Fruit fly (Drosophila melanogaster) whole organism, wandering third instar larva: ENCODE results near the gene CG31600.

Experiments
- Abd-B ChIP-seq: fragments of >200 bp; optimal IDR thresholded peaks from 2 replicates; lab custom pipeline; 2017; ENCODE audit warnings: missing biosample characterization, missing genetic modification characterization
- CG32264 ChIP-seq: fragments of 200-800 bp; sonication (Bioruptor generic); optimal IDR thresholded peaks from 2 replicates; lab custom pipeline; 2016; ENCODE audit warnings: missing biosample characterization, missing genetic modification characterization
- CG9705 ChIP-seq: fragments of 200-800 bp; sonication (Bioruptor generic); optimal IDR thresholded peaks from 2 replicates; lab custom pipeline; 2018; ENCODE audit warnings: missing biosample characterization, mild to moderate bottlenecking, missing genetic modification characterization
- CrebA ChIP-seq: fragments of 200-800 bp; sonication (Bioruptor generic); optimal IDR thresholded peaks from 2 replicates; lab custom pipeline; 2016; ENCODE audit warnings: missing biosample characterization, mild to moderate bottlenecking, missing genetic modification characterization, borderline replicate concordance
- Dfd ChIP-seq: fragments of >200 bp; optimal IDR thresholded peaks from 2 replicates; lab custom pipeline; 2017; ENCODE audit warnings: missing biosample characterization, missing genetic modification characterization
- Dif ChIP-seq: fragments of 200-275, 200-300 bp; sonication (Bioruptor generic); optimal IDR thresholded peaks from 2 replicates; lab custom pipeline; 2018; ENCODE audit warnings: missing biosample characterization, missing genetic modification characterization; ENCODE audit not compliant: partially characterized antibody
- HLH106 ChIP-seq: fragments of 200-800 bp; optimal IDR thresholded peaks from 3 replicates; lab custom pipeline; 2019; ENCODE audit warnings: missing biosample characterization, mild to moderate bottlenecking, missing genetic modification characterization, moderate library complexity
- Hr78 ChIP-seq: fragments of >200 bp; optimal IDR thresholded peaks from 2 replicates; lab custom pipeline; 2017; ENCODE audit warnings: missing biosample characterization, missing genetic modification characterization
- Hr83 ChIP-seq: fragments of 200-300 bp; sonication (Bioruptor generic); optimal IDR thresholded peaks from 2 replicates; lab custom pipeline; 2016; ENCODE audit warnings: missing biosample characterization, mild to moderate bottlenecking, missing genetic modification characterization, moderate library complexity; ENCODE audit not compliant: poor library complexity, severe bottlenecking
- Jra ChIP-seq: sonication (Bioruptor generic); optimal IDR thresholded peaks from 2 replicates; lab custom pipeline; 2016; ENCODE audit warnings: missing biosample characterization, missing genetic modification characterization
- Mio ChIP-seq: sonication (Bioruptor generic); optimal IDR thresholded peaks from 2 replicates; lab custom pipeline; 2016; ENCODE audit warnings: missing biosample characterization, missing genetic modification characterization
- Myc ChIP-seq: fragments of >200 bp; optimal IDR thresholded peaks from 2 replicates; lab custom pipeline; 2017
- N ChIP-seq: fragments of >200 bp; optimal IDR thresholded peaks from 2 replicates; lab custom pipeline; 2018; ENCODE audit warnings: missing biosample characterization, missing external identifiers, missing genetic modification characterization
- OdsH ChIP-seq: fragments of 200-800 bp; sonication (Bioruptor generic); optimal IDR thresholded peaks from 2 replicates; lab custom pipeline; 2016; ENCODE audit warnings: missing biosample characterization, mild to moderate bottlenecking, missing genetic modification characterization
- Rel ChIP-seq, 2 experiments: fragments of 200-800 bp; sonication (Bioruptor generic) in 1 of 2; optimal IDR thresholded peaks; 2 replicates in 1 of 2; 3 replicates in 1 of 2; lab custom pipeline; 2016 to 2019; ENCODE audit warnings: mild to moderate bottlenecking in 2 of 2, missing biosample characterization in 2 of 2, missing genetic modification characterization in 2 of 2, moderate library complexity in 1 of 2
- Sp1 ChIP-seq: fragments of 200-800 bp; sonication (Bioruptor generic); optimal IDR thresholded peaks from 3 replicates; lab custom pipeline; 2019; ENCODE audit warnings: missing biosample characterization, mild to moderate bottlenecking, missing genetic modification characterization, moderate library complexity
- Vsx2 ChIP-seq: fragments of 200-300, 225-300 bp; sonication (Bioruptor generic); optimal IDR thresholded peaks from 2 replicates; lab custom pipeline; 2018; ENCODE audit warnings: missing biosample characterization, missing genetic modification characterization; ENCODE audit not compliant: partially characterized antibody
- br ChIP-seq: fragments of 200-800 bp; sonication (Bioruptor generic); optimal IDR thresholded peaks from 2 replicates; lab custom pipeline; 2016; ENCODE audit warnings: missing biosample characterization, missing genetic modification characterization
- brk ChIP-seq: fragments of 200-800 bp; sonication (Bioruptor generic); optimal IDR thresholded peaks from 2 replicates; lab custom pipeline; 2016; ENCODE audit warnings: missing biosample characterization, mild to moderate bottlenecking, missing genetic modification characterization
- dl ChIP-seq, 2 experiments: fragments of 175-275, 200-275 bp in 1 of 2; fragments of 200-275 bp in 1 of 2; sonication (Bioruptor generic); optimal IDR thresholded peaks; lab custom pipeline; 2018; ENCODE audit warnings: mild to moderate bottlenecking in 2 of 2, missing biosample characterization in 2 of 2, missing genetic modification characterization in 2 of 2, moderate library complexity in 2 of 2; ENCODE audit not compliant: partially characterized antibody in 2 of 2, insufficient read depth in 1 of 2
- dsf ChIP-seq: sonication (Bioruptor generic); optimal IDR thresholded peaks from 2 replicates; lab custom pipeline; 2016; ENCODE audit warnings: missing biosample characterization, missing genetic modification characterization, borderline replicate concordance
- ey ChIP-seq: fragments of 200-800 bp; sonication (Bioruptor generic); optimal IDR thresholded peaks from 2 replicates; lab custom pipeline; 2016; ENCODE audit warnings: missing biosample characterization, missing genetic modification characterization
- foxo ChIP-seq, 2 experiments: fragments of 200-800 bp; sonication (Bioruptor generic); optimal IDR thresholded peaks; 2 replicates in 1 of 2; 3 replicates in 1 of 2; lab custom pipeline; 2016 to 2017; ENCODE audit warnings: missing biosample characterization in 2 of 2, missing genetic modification characterization in 2 of 2
- fru ChIP-seq: fragments of 200-800 bp; sonication (Bioruptor generic); optimal IDR thresholded peaks from 3 replicates; lab custom pipeline; 2016; ENCODE audit warnings: missing biosample characterization, mild to moderate bottlenecking, missing genetic modification characterization
- h ChIP-seq: fragments of 200-800 bp; sonication (Bioruptor generic); optimal IDR thresholded peaks from 3 replicates; lab custom pipeline; 2016; ENCODE audit warnings: missing biosample characterization, mild to moderate bottlenecking, missing genetic modification characterization
- jim ChIP-seq: fragments of 175-275, 200-325 bp; sonication (Bioruptor generic); optimal IDR thresholded peaks from 2 replicates; lab custom pipeline; 2016; ENCODE audit warnings: missing biosample characterization, mild to moderate bottlenecking, missing genetic modification characterization
- lola ChIP-seq: fragments of >200 bp; optimal IDR thresholded peaks from 2 replicates; lab custom pipeline; 2017; ENCODE audit warnings: missing biosample characterization, missing genetic modification characterization
- pan ChIP-seq: fragments of >200 bp; optimal IDR thresholded peaks from 2 replicates; lab custom pipeline; 2017
- psq ChIP-seq: fragments of 200-800 bp; sonication (Bioruptor generic); optimal IDR thresholded peaks from 3 replicates; lab custom pipeline; 2017; ENCODE audit warnings: missing biosample characterization, mild to moderate bottlenecking, missing genetic modification characterization, moderate library complexity
- rgr ChIP-seq: fragments of 200-800 bp; sonication (Bioruptor generic); optimal IDR thresholded peaks from 3 replicates; lab custom pipeline; 2016; ENCODE audit warnings: missing biosample characterization, mild to moderate bottlenecking, missing genetic modification characterization
- sage ChIP-seq: fragments of 200-800 bp; sonication (Bioruptor generic); optimal IDR thresholded peaks from 2 replicates; lab custom pipeline; 2016; ENCODE audit warnings: missing biosample characterization, mild to moderate bottlenecking, missing genetic modification characterization
- sv ChIP-seq: fragments of 200-800 bp; sonication (Bioruptor generic); optimal IDR thresholded peaks from 3 replicates; lab custom pipeline; 2016; ENCODE audit warnings: missing biosample characterization, missing genetic modification characterization
- usp ChIP-seq: fragments of >200 bp; optimal IDR thresholded peaks from 2 replicates; lab custom pipeline; 2017; ENCODE audit warnings: missing biosample characterization, missing genetic modification characterization
- woc ChIP-seq: sonication (Bioruptor generic); optimal IDR thresholded peaks from 2 replicates; lab custom pipeline; 2016; ENCODE audit warnings: missing biosample characterization, mild to moderate bottlenecking, missing genetic modification characterization

CG31600 gene

dm6 chr2L:21915258-21915657, at the start of gene CG31600:
CG31600 (minus strand) TSS chr2L:21915358.
- TF ChIP-seq sage (GFP tag; lab: Kevin White, UChicago) (no peak), HLH106 (tag; lab: Kevin White, UChicago) (no peak), rgr (GFP tag; lab: Kevin White, UChicago) (no peak), CrebA (GFP tag; lab: Kevin White, UChicago) (no peak), CG32264 (GFP tag; lab: Kevin White, UChicago) (no peak), N (GFP tag; lab: Kevin White, UChicago) (no peak), Abd-B (GFP tag; lab: Kevin White, UChicago) (no peak), ey (GFP tag; lab: Kevin White, UChicago) (no peak), Mio (GFP tag; lab: Kevin White, UChicago) (no peak), Hr78 (GFP tag; lab: Kevin White, UChicago) (no peak), dsf (GFP tag; lab: Kevin White, UChicago) (no peak), lola (no peak), br (GFP tag; lab: Kevin White, UChicago) (no peak), CG9705 (no peak), sv (GFP tag; lab: Kevin White, UChicago) (no peak), usp (no peak), OdsH (GFP tag; lab: Kevin White, UChicago) (no peak), Sp1 (GFP tag; lab: Kevin White, UChicago) (no peak), psq (GFP tag; lab: Kevin White, UChicago) (no peak), dl (GFP tag; optimal IDR thresholded peaks at IDR 0.05; lab: Kevin White, UChicago; ENCODE audit: insufficient read depth in 1 of 2, partially characterized antibody in 2 of 2) (no peak)

dm6 chr2L:21933496-21933895, 18.3 kb upstream of the CG31600 start:
- peak; percentile 23 for TF ChIP-seq HLH106 (tag; lab: Kevin White, UChicago)
- no peak for TF ChIP-seq psq (GFP tag; lab: Kevin White, UChicago)
- no peak for TF ChIP-seq CrebA (GFP tag; lab: Kevin White, UChicago)
- TF ChIP-seq Mio (GFP tag; lab: Kevin White, UChicago) = no peak
- peak; percentile 13 for TF ChIP-seq fru (GFP tag; lab: Kevin White, UChicago)
- TF ChIP-seq foxo (GFP tag; optimal IDR thresholded peaks at IDR 0.05; lab: Kevin White, UChicago) = peak in 1 of 2 experiments; percentile 23
- TF ChIP-seq Hr78 (GFP tag; lab: Kevin White, UChicago) = no peak
- TF ChIP-seq ey (GFP tag; lab: Kevin White, UChicago) = peak; percentile 16
- no peak for TF ChIP-seq CG9705
- TF ChIP-seq sage (GFP tag; lab: Kevin White, UChicago) = no peak
- TF ChIP-seq Rel (GFP tag; optimal IDR thresholded peaks at IDR 0.05; lab: Kevin White, UChicago) = no peak
- TF ChIP-seq Rel (tag; optimal IDR thresholded peaks at IDR 0.05; lab: Kevin White, UChicago) = no peak
- TF ChIP-seq Myc (lab: Kevin White, UChicago) = no peak
- no peak for TF ChIP-seq Vsx2 (GFP tag; lab: Kevin White, UChicago)
- peak; percentile 26 for TF ChIP-seq h (GFP tag; lab: Kevin White, UChicago)
- TF ChIP-seq woc (GFP tag; lab: Kevin White, UChicago) = no peak
- TF ChIP-seq Jra (GFP tag; lab: Kevin White, UChicago) = no peak
- TF ChIP-seq N (GFP tag; lab: Kevin White, UChicago) = no peak
- TF ChIP-seq lola = no peak

- no peak for TF ChIP-seq pan (lab: Kevin White, UChicago)
- TF ChIP-seq Vsx2 (GFP tag; lab: Kevin White, UChicago) = no peak
- no peak for TF ChIP-seq brk (GFP tag; lab: Kevin White, UChicago)
- TF ChIP-seq Hr78 (GFP tag; lab: Kevin White, UChicago) = no peak
- no peak for TF ChIP-seq jim (GFP tag; lab: Kevin White, UChicago)
- no peak for TF ChIP-seq woc (GFP tag; lab: Kevin White, UChicago)
- no peak for TF ChIP-seq Dif (GFP tag; lab: Kevin White, UChicago)
- TF ChIP-seq Hr83 (GFP tag; lab: Kevin White, UChicago) = no peak
- TF ChIP-seq Dfd = no peak
- no peak for TF ChIP-seq Myc (lab: Kevin White, UChicago)
These were observed 8.1 kb upstream of the CG31600 start for dm6 chr2L:21923267-21923666.
